Fruit fly (Drosophila melanogaster) whole organism, embryonic: ENCODE results near the gene CG10165.

Experiments used
- Bgb ChIP-seq: fragments of 200-800 bp; sonication (Bioruptor generic); IDR thresholded peaks from 2 replicates; pipeline ENCODE4 v1.3.6; 2022; ENCODE audit warnings: missing biosample characterization, missing genetic modification characterization; ENCODE audit not compliant: partially characterized antibody
- CG10267 ChIP-seq: fragments of 200-800 bp; sonication (Bioruptor generic); optimal IDR thresholded peaks from 2 replicates; lab custom pipeline; 2018; ENCODE audit warnings: missing biosample characterization, mild to moderate bottlenecking, missing genetic modification characterization, moderate library complexity
- CG10274 ChIP-seq: fragments of 200-800 bp; sonication (Bioruptor generic); optimal IDR thresholded peaks from 3 replicates; lab custom pipeline; 2017; ENCODE audit warnings: missing biosample characterization, mild to moderate bottlenecking, missing genetic modification characterization
- CG11560 ChIP-seq: fragments of 200-800 bp; sonication (Bioruptor generic); IDR thresholded peaks from 3 replicates; pipeline ENCODE4 v1.3.6; 2022; ENCODE audit warnings: missing biosample characterization, missing genetic modification characterization
- CG11696 ChIP-seq: fragments of 200-800 bp; sonication (Bioruptor generic); IDR thresholded peaks from 2 replicates; pipeline ENCODE4 v1.3.6; 2022; ENCODE audit warnings: missing biosample characterization, missing genetic modification characterization
- CG12299 ChIP-seq: fragments of 200-800 bp; sonication (Bioruptor generic); optimal IDR thresholded peaks from 2 replicates; lab custom pipeline; 2018; ENCODE audit warnings: missing biosample characterization, mild to moderate bottlenecking, missing genetic modification characterization
- CG13287 ChIP-seq: fragments of 200-800 bp; sonication (Bioruptor generic); IDR thresholded peaks from 2 replicates; pipeline ENCODE4 v1.3.6; 2022; ENCODE audit warnings: missing biosample characterization, missing genetic modification characterization; ENCODE audit not compliant: partially characterized antibody
- CG1603 ChIP-seq: fragments of 200-800 bp; sonication (Bioruptor generic); optimal IDR thresholded peaks from 2 replicates; lab custom pipeline; 2019; ENCODE audit warnings: missing biosample characterization, mild to moderate bottlenecking, missing genetic modification characterization, moderate library complexity
- CG2129 ChIP-seq: fragments of 200-800 bp; sonication (Bioruptor generic); IDR thresholded peaks from 2 replicates; pipeline ENCODE4 v1.3.6; 2022; ENCODE audit warnings: missing biosample characterization, missing genetic modification characterization; ENCODE audit not compliant: partially characterized antibody
- CG31365 ChIP-seq: fragments of 200-800 bp; sonication (Bioruptor generic); optimal IDR thresholded peaks from 2 replicates; lab custom pipeline; 2018; ENCODE audit warnings: missing biosample characterization, mild to moderate bottlenecking, missing genetic modification characterization
- CG33213 ChIP-seq: fragments of 200-800 bp; sonication (Bioruptor generic); optimal IDR thresholded peaks from 3 replicates; lab custom pipeline; 2016; ENCODE audit warnings: missing biosample characterization, missing genetic modification characterization
- CG34224 ChIP-seq: fragments of 200-800 bp; sonication (Bioruptor generic); IDR thresholded peaks from 3 replicates; pipeline ENCODE4 v1.3.6; 2022; ENCODE audit warnings: missing biosample characterization, missing genetic modification characterization; ENCODE audit not compliant: partially characterized antibody
- CG3995 ChIP-seq: fragments of 200-800 bp; sonication (Bioruptor generic); optimal IDR thresholded peaks from 3 replicates; lab custom pipeline; 2016; ENCODE audit warnings: missing biosample characterization, missing genetic modification characterization
- CG4617 ChIP-seq: fragments of 200-800 bp; sonication (Bioruptor generic); optimal IDR thresholded peaks from 3 replicates; lab custom pipeline; 2016; ENCODE audit warnings: missing biosample characterization, missing genetic modification characterization, borderline replicate concordance
- CG4730 ChIP-seq: fragments of 200-800 bp; sonication (Bioruptor generic); IDR thresholded peaks from 2 replicates; pipeline ENCODE4 v1.3.6; 2022; ENCODE audit warnings: missing biosample characterization, missing genetic modification characterization
- CG6254 ChIP-seq: fragments of 200-800 bp; sonication (Bioruptor generic); optimal IDR thresholded peaks from 3 replicates; lab custom pipeline; 2017; ENCODE audit warnings: mild to moderate bottlenecking, missing biosample characterization, missing genetic modification reagents, missing genetic modification characterization
- CG7357 ChIP-seq: fragments of 200-800 bp; sonication (Bioruptor generic); IDR thresholded peaks from 3 replicates; pipeline ENCODE4 v1.3.6; 2022; ENCODE audit warnings: missing biosample characterization, missing genetic modification characterization
- CG8478 ChIP-seq: fragments of >200 bp; optimal IDR thresholded peaks from 2 replicates; lab custom pipeline; 2018
- CG8765 ChIP-seq: fragments of 200-800 bp; sonication (Bioruptor generic); IDR thresholded peaks from 2 replicates; pipeline ENCODE4 v1.3.6; 2022; ENCODE audit warnings: missing biosample characterization, missing genetic modification characterization
- CG9215 ChIP-seq: fragments of 200-800 bp; sonication (Bioruptor generic); IDR thresholded peaks from 2 replicates; pipeline ENCODE4 v1.3.6; 2022; ENCODE audit warnings: missing biosample characterization, missing genetic modification characterization
- CG9797 ChIP-seq: fragments of 200-800 bp; sonication (Bioruptor generic); optimal IDR thresholded peaks from 3 replicates; lab custom pipeline; 2018; ENCODE audit warnings: missing biosample characterization, mild to moderate bottlenecking, missing genetic modification characterization
- D19A ChIP-seq: fragments of 200-800 bp; optimal IDR thresholded peaks from 3 replicates; lab custom pipeline; 2019; ENCODE audit warnings: missing biosample characterization, mild to moderate bottlenecking, missing genetic modification characterization, moderate library complexity
- Dip2 ChIP-seq: fragments of 200-800 bp; sonication (Bioruptor generic); IDR thresholded peaks from 2 replicates; pipeline ENCODE4 v1.3.6; 2022; ENCODE audit warnings: missing biosample characterization, missing genetic modification characterization
- Doc2 ChIP-seq: fragments of 200-800 bp; sonication (Bioruptor generic); IDR thresholded peaks from 2 replicates; pipeline ENCODE4 v1.3.6; 2022; ENCODE audit warnings: missing biosample characterization, missing genetic modification characterization
- Dp ChIP-seq: fragments of 200-800 bp; sonication (Bioruptor generic); optimal IDR thresholded peaks from 2 replicates; lab custom pipeline; 2018; ENCODE audit warnings: missing biosample characterization, mild to moderate bottlenecking, missing genetic modification characterization, moderate library complexity
- Gsc ChIP-seq: fragments of 200-800 bp; sonication (Bioruptor generic); IDR thresholded peaks from 2 replicates; pipeline ENCODE4 v1.3.6; 2022; ENCODE audit warnings: missing biosample characterization, missing genetic modification characterization
- Hsf ChIP-seq: fragments of 200-800 bp; sonication (Bioruptor generic); optimal IDR thresholded peaks from 3 replicates; lab custom pipeline; 2016; ENCODE audit warnings: missing biosample characterization, missing genetic modification characterization
- Jarid2 ChIP-seq: fragments of 200-800 bp; sonication (Bioruptor generic); optimal IDR thresholded peaks from 3 replicates; lab custom pipeline; 2017; ENCODE audit warnings: mild to moderate bottlenecking, missing biosample characterization, missing genetic modification reagents, missing genetic modification characterization
- Meics ChIP-seq: fragments of 200-800 bp; sonication (Bioruptor generic); optimal IDR thresholded peaks from 2 replicates; lab custom pipeline; 2017; ENCODE audit warnings: missing biosample characterization, mild to moderate bottlenecking, missing genetic modification characterization
- Pdp1 ChIP-seq, 2 experiments: fragments of 200-800 bp; sonication (Bioruptor generic); optimal IDR thresholded peaks; 3 replicates each; lab custom pipeline; 2016; ENCODE audit warnings: missing biosample characterization in 2 of 2, missing genetic modification characterization in 2 of 2, mild to moderate bottlenecking in 1 of 2, moderate library complexity in 1 of 2
- Rfx ChIP-seq: fragments of 200-800 bp; sonication (Bioruptor generic); IDR thresholded peaks from 2 replicates; pipeline ENCODE4 v1.3.6; 2022; ENCODE audit warnings: missing biosample characterization, missing genetic modification characterization
- Spps ChIP-seq: fragments of 200-800 bp; sonication (Bioruptor generic); optimal IDR thresholded peaks from 2 replicates; lab custom pipeline; 2018; ENCODE audit warnings: missing biosample characterization, mild to moderate bottlenecking, missing genetic modification characterization
- TFAM ChIP-seq: fragments of 200-800 bp; sonication (Bioruptor generic); optimal IDR thresholded peaks from 2 replicates; lab custom pipeline; 2017; ENCODE audit warnings: missing biosample characterization, missing genetic modification characterization, inconsistent platforms
- cg ChIP-seq: fragments of 200-800 bp; sonication (Bioruptor generic); optimal IDR thresholded peaks from 3 replicates; lab custom pipeline; 2019; ENCODE audit warnings: missing biosample characterization, mild to moderate bottlenecking, missing genetic modification characterization, moderate library complexity
- dysf ChIP-seq: fragments of 200-800 bp; sonication (Bioruptor generic); IDR thresholded peaks from 3 replicates; pipeline ENCODE4 v1.3.6; 2022; ENCODE audit warnings: missing biosample characterization, missing genetic modification characterization
- eve ChIP-seq, 2 experiments: fragments of >200 bp; optimal IDR thresholded peaks; 2 replicates each; lab custom pipeline; 2017; ENCODE audit warnings: missing biosample characterization in 2 of 2, missing genetic modification characterization in 2 of 2
- grau ChIP-seq: fragments of 200-800 bp; optimal IDR thresholded peaks from 3 replicates; lab custom pipeline; 2019; ENCODE audit warnings: missing biosample characterization, mild to moderate bottlenecking, missing genetic modification characterization, moderate library complexity
- hb ChIP-seq: fragments of 200-800 bp; sonication (Bioruptor generic); IDR thresholded peaks from 3 replicates; pipeline ENCODE4 v1.3.6; 2022; ENCODE audit warnings: missing biosample characterization, missing genetic modification characterization; ENCODE audit not compliant: partially characterized antibody
- nerfin-2 ChIP-seq: fragments of 200-800 bp; sonication (Bioruptor generic); IDR thresholded peaks from 2 replicates; pipeline ENCODE4 v1.3.6; 2022; ENCODE audit warnings: missing biosample characterization, missing genetic modification characterization; ENCODE audit not compliant: partially characterized antibody
- nmo ChIP-seq: fragments of 200-800 bp; sonication (Bioruptor generic); optimal IDR thresholded peaks from 2 replicates; lab custom pipeline; 2018; ENCODE audit warnings: missing biosample characterization, mild to moderate bottlenecking, missing genetic modification characterization, moderate library complexity
- pan ChIP-seq, 4 experiments: fragments of >200 bp in 3 of 4; fragments of 200-800 bp in 1 of 4; sonication (Bioruptor generic) in 1 of 4; optimal IDR thresholded peaks in 3 of 4; IDR thresholded peaks in 1 of 4; 2 replicates each; pipeline versions ENCODE4 v1.3.6 to Lab custom; 2017 to 2022; ENCODE audit warnings: missing biosample characterization in 2 of 4, missing genetic modification characterization in 2 of 4, mixed read lengths in 1 of 4
- pzg ChIP-seq: fragments of 200-800 bp; sonication (Bioruptor generic); optimal IDR thresholded peaks from 3 replicates; lab custom pipeline; 2018; ENCODE audit warnings: missing biosample characterization, mild to moderate bottlenecking, missing genetic modification characterization, moderate library complexity
- seq ChIP-seq: fragments of 200-800 bp; sonication (Bioruptor generic); IDR thresholded peaks from 2 replicates; pipeline ENCODE4 v1.3.6; 2022; ENCODE audit warnings: missing biosample characterization, missing genetic modification characterization
- slp2 ChIP-seq: fragments of 200-800 bp; sonication (Bioruptor generic); optimal IDR thresholded peaks from 2 replicates; lab custom pipeline; 2016; ENCODE audit warnings: missing biosample characterization, missing genetic modification characterization
- sna ChIP-seq: fragments of 200-800 bp; sonication (Bioruptor generic); IDR thresholded peaks from 2 replicates; pipeline ENCODE4 v1.3.6; 2022; ENCODE audit warnings: missing biosample characterization, missing genetic modification characterization; ENCODE audit not compliant: partially characterized antibody
- so ChIP-seq: fragments of 200-800 bp; sonication (Bioruptor generic); IDR thresholded peaks from 3 replicates; pipeline ENCODE4 v1.3.6; 2022; ENCODE audit warnings: missing biosample characterization, missing genetic modification characterization
- sob ChIP-seq: fragments of 200-800 bp; sonication (Bioruptor generic); IDR thresholded peaks from 2 replicates; pipeline ENCODE4 v1.3.6; 2022; ENCODE audit warnings: missing biosample characterization, missing genetic modification characterization
- tna ChIP-seq: fragments of 200-800 bp; sonication (Bioruptor generic); IDR thresholded peaks from 2 replicates; pipeline ENCODE4 v1.3.6; 2022; ENCODE audit warnings: missing biosample characterization, missing genetic modification characterization; ENCODE audit not compliant: partially characterized antibody
- toy ChIP-seq: fragments of 200-800 bp; sonication (Bioruptor generic); IDR thresholded peaks from 2 replicates; pipeline ENCODE4 v1.3.6; 2022; ENCODE audit warnings: missing biosample characterization, missing genetic modification characterization
- trh ChIP-seq: fragments of 200-800 bp; sonication (Bioruptor generic); optimal IDR thresholded peaks from 2 replicates; lab custom pipeline; 2016; ENCODE audit warnings: missing biosample characterization, missing genetic modification characterization

CG10165 gene

dm6 chr2L:19542268-19542773, 12.2 kb upstream of the CG10165 start (continued):
- TF ChIP-seq Rfx (GFP tag; lab: Robert Waterston, UW) (0 out of 2 replicates have a peak, but pooled peaks have one; percentile 7), Dp (peak; percentile 66), nerfin-2 (peak; percentile 95), CG11696 (no peak), CG2129 (peak; percentile 62), nmo (GFP tag; lab: Kevin White, UChicago) (peak; percentile 19), CG12299 (no peak), Bgb (GFP tag; lab: Robert Waterston, UW) (peak; percentile 93), sna (GFP tag; lab: Robert Waterston, UW) (peak; percentile 90), CG8765 (no peak), CG10274 (GFP tag; lab: Kevin White, UChicago) (no peak), CG4617 (GFP tag; lab: Kevin White, UChicago) (peak; percentile 2), pzg (GFP tag; lab: Kevin White, UChicago) (peak; percentile 86), CG34224 (peak; percentile 96), CG31365 (no peak), trh (GFP tag; lab: Kevin White, UChicago) (no peak), Hsf (peak; percentile 1), CG3995 (GFP tag; lab: Kevin White, UChicago) (peak; percentile 99), grau (tag; lab: Kevin White, UChicago) (peak; percentile 6), dysf (GFP tag; lab: Robert Waterston, UW) (no peak), Spps (tag; lab: Kevin White, UChicago) (no peak), Pdp1 (GFP tag; optimal IDR thresholded peaks at IDR 0.05; lab: Kevin White, UChicago) (peak in 1 of 2 experiments; percentile 26), D19A (tag; lab: Kevin White, UChicago) (no peak), CG7357 (no peak), Jarid2 (GFP tag; lab: Kevin White, UChicago) (peak; percentile 1), CG33213 (GFP tag; lab: Kevin White, UChicago) (peak; percentile 19), slp2 (GFP tag; lab: Kevin White, UChicago) (no peak), so (no peak), Dip2 (GFP tag; lab: Robert Waterston, UW) (no peak), CG6254 (GFP tag; lab: Kevin White, UChicago) (no peak), hb (peak; percentile 82; the same call in 1 of the 3 replicates), CG1603 (tag; lab: Kevin White, UChicago) (peak; percentile 69), Meics (GFP tag; lab: Kevin White, UChicago) (no peak), pan (optimal IDR thresholded peaks at IDR 0.05; lab: Kevin White, UChicago) (no peak), pan (GFP tag; optimal IDR thresholded peaks at IDR 0.05 in 1 of 2, IDR thresholded peaks at IDR 0.05 in 1 of 2) (no peak), eve (GFP tag; optimal IDR thresholded peaks at IDR 0.05; lab: Kevin White, UChicago) (no peak), TFAM (no peak), tna (peak; percentile 92), CG11560 (tag; lab: Robert Waterston, UW) (no peak), CG9215 (GFP tag; lab: Robert Waterston, UW) (no peak), seq (GFP tag; lab: Robert Waterston, UW) (no peak), CG8478 (lab: Kevin White, UChicago) (no peak), CG4730 (GFP tag; lab: Robert Waterston, UW) (no peak), CG13287 (GFP tag; lab: Robert Waterston, UW) (peak; percentile 96), sob (GFP tag; lab: Robert Waterston, UW) (no peak), Gsc (GFP tag; lab: Robert Waterston, UW) (no peak), CG9797 (GFP tag; lab: Kevin White, UChicago) (peak; percentile 7), CG10267 (peak; percentile 46), cg (GFP tag; lab: Kevin White, UChicago) (peak; percentile 72), toy (GFP tag; lab: Robert Waterston, UW) (no peak), Doc2 (GFP tag; lab: Robert Waterston, UW) (no peak)
